Fruit fly (Drosophila melanogaster) whole organism, prepupa: ENCODE results near the gene meng.

Experiments used
- Blimp-1 ChIP-seq: fragments of 200-800 bp; sonication (Bioruptor generic); optimal IDR thresholded peaks from 3 replicates; lab custom pipeline; 2017; ENCODE audit warnings: missing biosample characterization, missing genetic modification characterization, mild to moderate bottlenecking, moderate library complexity, missing genetic modification reagents
- CG10631 ChIP-seq: fragments of 200-800 bp; sonication (Bioruptor generic); optimal IDR thresholded peaks from 2 replicates; lab custom pipeline; 2016; ENCODE audit warnings: missing biosample characterization, missing genetic modification characterization
- CG11294 ChIP-seq: fragments of 200-800 bp; sonication (Bioruptor generic); IDR thresholded peaks from 2 replicates; pipeline ENCODE4 v1.3.6; 2022; ENCODE audit warnings: missing biosample characterization, missing genetic modification characterization
- CG15336 ChIP-seq: fragments of 200-800 bp; sonication (Bioruptor generic); IDR thresholded peaks from 2 replicates; pipeline ENCODE4 v1.3.6; 2022; ENCODE audit warnings: missing biosample characterization, missing genetic modification characterization
- CG1621 ChIP-seq: fragments of 200-800 bp; sonication (Bioruptor generic); optimal IDR thresholded peaks from 3 replicates; lab custom pipeline; 2018; ENCODE audit warnings: missing biosample characterization, mild to moderate bottlenecking, missing genetic modification characterization
- CG3032 ChIP-seq: fragments of 200-800 bp; optimal IDR thresholded peaks from 2 replicates; lab custom pipeline; 2019; ENCODE audit warnings: missing biosample characterization, mild to moderate bottlenecking, missing genetic modification characterization, moderate library complexity
- CG32006 ChIP-seq: fragments of 200-800 bp; sonication (Bioruptor generic); optimal IDR thresholded peaks from 3 replicates; lab custom pipeline; 2017; ENCODE audit warnings: missing biosample characterization, mild to moderate bottlenecking, missing genetic modification characterization
- CG34406 ChIP-seq: fragments of 200-800 bp; sonication (Bioruptor generic); optimal IDR thresholded peaks from 3 replicates; lab custom pipeline; 2016; ENCODE audit warnings: missing biosample characterization, missing genetic modification characterization
- CG3919 ChIP-seq: fragments of 200-800 bp; sonication (Bioruptor generic); optimal IDR thresholded peaks from 3 replicates; lab custom pipeline; 2016; ENCODE audit warnings: missing biosample characterization, missing genetic modification characterization
- CG6276 ChIP-seq: fragments of 200-800 bp; sonication (Bioruptor generic); optimal IDR thresholded peaks from 2 replicates; lab custom pipeline; 2017; ENCODE audit warnings: missing biosample characterization, mild to moderate bottlenecking, missing genetic modification characterization
- CG6792 ChIP-seq: fragments of 200-800 bp; sonication (Bioruptor generic); optimal IDR thresholded peaks from 3 replicates; lab custom pipeline; 2016; ENCODE audit warnings: missing biosample characterization, missing genetic modification characterization
- CG6808 ChIP-seq: fragments of 200-800 bp; sonication (Bioruptor generic); optimal IDR thresholded peaks from 3 replicates; lab custom pipeline; 2017; ENCODE audit warnings: missing biosample characterization, missing genetic modification characterization, mild to moderate bottlenecking, moderate library complexity, missing genetic modification reagents
- CG6854 ChIP-seq: fragments of 200-800 bp; sonication (Bioruptor generic); optimal IDR thresholded peaks from 2 replicates; lab custom pipeline; 2017; ENCODE audit warnings: missing biosample characterization, mild to moderate bottlenecking, missing genetic modification characterization
- CG7368 ChIP-seq: fragments of 200-800 bp; sonication (Bioruptor generic); optimal IDR thresholded peaks from 3 replicates; lab custom pipeline; 2016; ENCODE audit warnings: missing biosample characterization, missing genetic modification characterization
- CG8119 ChIP-seq: fragments of 200-800 bp; sonication (Bioruptor generic); IDR thresholded peaks from 3 replicates; pipeline ENCODE4 v1.3.6; 2022; ENCODE audit warnings: missing biosample characterization, missing genetic modification characterization
- CG8319 ChIP-seq: fragments of 200-800 bp; sonication (Bioruptor generic); optimal IDR thresholded peaks from 3 replicates; lab custom pipeline; 2016; ENCODE audit warnings: missing biosample characterization, missing genetic modification characterization
- CG8632 ChIP-seq: fragments of 200-800 bp; sonication (Bioruptor generic); optimal IDR thresholded peaks from 3 replicates; lab custom pipeline; 2016; ENCODE audit warnings: missing biosample characterization, missing genetic modification characterization
- CG9139 ChIP-seq: fragments of 200-800 bp; sonication (Bioruptor generic); optimal IDR thresholded peaks from 3 replicates; lab custom pipeline; 2017; ENCODE audit warnings: missing biosample characterization, mild to moderate bottlenecking, missing genetic modification characterization
- Eip78C ChIP-seq: fragments of 200-800 bp; sonication (Bioruptor generic); peaks from one replicate; lab custom pipeline; 2016; ENCODE audit warnings: missing biosample characterization, missing genetic modification characterization
- Eip93F ChIP-seq: fragments of 200-800 bp; sonication (Bioruptor generic); optimal IDR thresholded peaks from 2 replicates; lab custom pipeline; 2016; ENCODE audit warnings: missing biosample characterization, mild to moderate bottlenecking, missing genetic modification characterization
- Ets21C ChIP-seq: fragments of 200-800 bp; sonication (Bioruptor generic); optimal IDR thresholded peaks from 3 replicates; lab custom pipeline; 2016; ENCODE audit warnings: missing biosample characterization, missing genetic modification characterization
- Ets96B ChIP-seq: fragments of 200-800 bp; optimal IDR thresholded peaks from 2 replicates; lab custom pipeline; 2019; ENCODE audit warnings: missing biosample characterization, mild to moderate bottlenecking, missing genetic modification characterization, moderate library complexity
- Hr39 ChIP-seq: fragments of 200-800 bp; sonication (Bioruptor generic); optimal IDR thresholded peaks from 2 replicates; lab custom pipeline; 2016; ENCODE audit warnings: missing biosample characterization, missing genetic modification characterization
- Lpt ChIP-seq: fragments of 200-800 bp; sonication (Bioruptor generic); optimal IDR thresholded peaks from 3 replicates; lab custom pipeline; 2016; ENCODE audit warnings: missing biosample characterization, missing genetic modification characterization
- OdsH ChIP-seq: fragments of 200-800 bp; sonication (Bioruptor generic); optimal IDR thresholded peaks from 3 replicates; lab custom pipeline; 2016; ENCODE audit warnings: missing biosample characterization, missing genetic modification characterization
- Smox ChIP-seq: fragments of 200-800 bp; sonication (Bioruptor generic); optimal IDR thresholded peaks from 3 replicates; lab custom pipeline; 2016; ENCODE audit warnings: missing biosample characterization, missing genetic modification characterization
- Sox102F ChIP-seq: fragments of 200-800 bp; sonication (Bioruptor generic); optimal IDR thresholded peaks from 2 replicates; lab custom pipeline; 2016; ENCODE audit warnings: missing biosample characterization, mild to moderate bottlenecking, missing genetic modification characterization
- dac ChIP-seq: fragments of 200-800 bp; sonication (Bioruptor generic); optimal IDR thresholded peaks from 2 replicates; lab custom pipeline; 2017; ENCODE audit warnings: missing biosample characterization, mild to moderate bottlenecking, missing genetic modification characterization
- dsx ChIP-seq: fragments of 200-800 bp; optimal IDR thresholded peaks from 3 replicates; lab custom pipeline; 2019; ENCODE audit warnings: missing biosample characterization, mild to moderate bottlenecking, missing genetic modification characterization, moderate library complexity; ENCODE audit not compliant: poor library complexity, severe bottlenecking
- eg ChIP-seq: fragments of 200-800 bp; sonication (Bioruptor generic); IDR thresholded peaks from 3 replicates; pipeline ENCODE4 v1.3.6; 2022; ENCODE audit warnings: missing biosample characterization, missing genetic modification characterization
- esn ChIP-seq: fragments of 200-800 bp; sonication (Bioruptor generic); optimal IDR thresholded peaks from 2 replicates; lab custom pipeline; 2016; ENCODE audit warnings: missing biosample characterization, mild to moderate bottlenecking, missing genetic modification characterization, moderate library complexity
- fkh ChIP-seq: fragments of 200-800 bp; sonication (Bioruptor generic); optimal IDR thresholded peaks from 3 replicates; lab custom pipeline; 2017; ENCODE audit warnings: missing biosample characterization, mild to moderate bottlenecking, missing genetic modification characterization, moderate library complexity
- lz ChIP-seq: fragments of 200-800 bp; sonication (Bioruptor generic); optimal IDR thresholded peaks from 3 replicates; lab custom pipeline; 2016; ENCODE audit warnings: missing biosample characterization, missing genetic modification characterization
- pdm3 ChIP-seq: fragments of 200-800 bp; sonication (Bioruptor generic); optimal IDR thresholded peaks from 3 replicates; lab custom pipeline; 2016; ENCODE audit warnings: missing biosample characterization, missing genetic modification characterization
- salr ChIP-seq, 2 experiments: fragments of 200-800 bp; sonication (Bioruptor generic); optimal IDR thresholded peaks; 3 replicates each; lab custom pipeline; 2016 to 2018; ENCODE audit warnings: missing biosample characterization in 2 of 2, missing genetic modification characterization in 2 of 2, mild to moderate bottlenecking in 1 of 2
- spab ChIP-seq: fragments of 200-800 bp; sonication (Bioruptor generic); optimal IDR thresholded peaks from 2 replicates; lab custom pipeline; 2017; ENCODE audit warnings: missing biosample characterization, mild to moderate bottlenecking, missing genetic modification characterization, missing genetic modification reagents
- ss ChIP-seq, 2 experiments: fragments of 200-800 bp; sonication (Bioruptor generic); optimal IDR thresholded peaks; 2 replicates in 1 of 2; 3 replicates in 1 of 2; lab custom pipeline; 2017 to 2018; ENCODE audit warnings: mild to moderate bottlenecking in 2 of 2, missing biosample characterization in 2 of 2, missing genetic modification characterization in 2 of 2, moderate library complexity in 1 of 2
- svp ChIP-seq: fragments of 200-800 bp; sonication (Bioruptor generic); peaks from one replicate; lab custom pipeline; 2016; ENCODE audit warnings: missing biosample characterization, missing genetic modification characterization
- vri ChIP-seq: fragments of 200-800 bp; sonication (Bioruptor generic); optimal IDR thresholded peaks from 3 replicates; lab custom pipeline; 2016; ENCODE audit warnings: missing biosample characterization, mild to moderate bottlenecking, missing genetic modification characterization

Gene meng

dm6 chr2L:6716182-6716770 lies 26.0 kb upstream of the meng start, which contains the start of gene AkhR:
TSS of gene AkhR (minus strand) at chr2L:6716186.
- TF ChIP-seq esn (GFP tag; lab: Kevin White, UChicago), result no peak
- TF ChIP-seq svp (GFP tag; lab: Kevin White, UChicago), result peak; percentile 96
- TF ChIP-seq, all 60 proteins: peak for 1

dm6 chr2L:6716921-6717320 lies 25.4 kb upstream of the meng start:
- TF ChIP-seq Smox (GFP tag; lab: Kevin White, UChicago) (no peak), CG3032 (no peak), Blimp-1 (GFP tag; lab: Kevin White, UChicago) (no peak)
- TF ChIP-seq, all 60 proteins: peak for 0

DNA sequence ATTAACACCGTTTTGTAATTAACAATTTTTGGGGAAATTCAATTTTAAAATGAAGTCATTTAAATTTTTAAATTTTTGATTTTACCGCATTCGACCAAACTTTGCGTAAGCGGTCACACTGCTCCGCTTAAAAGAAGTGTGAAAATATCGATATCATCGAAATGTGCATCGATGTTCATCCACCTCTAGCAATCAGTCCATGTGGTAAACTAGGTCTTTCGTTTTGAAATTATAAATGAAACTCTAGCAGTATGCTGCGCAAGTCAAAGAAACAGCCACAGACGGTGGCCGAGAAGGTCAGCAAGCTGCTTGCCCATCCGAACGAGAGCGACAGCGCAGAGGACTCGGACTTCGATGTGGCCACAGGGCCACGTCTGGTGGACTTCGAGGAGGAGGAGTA lies 24.8 kb upstream of the meng start, which contains the start of gene Aatf:
Gene Aatf, plus strand, starts transcription at position 166 of the 400 bp plus-strand sequence.
- TF ChIP-seq Eip78C (GFP tag; lab: Kevin White, UChicago), result peak; percentile 45
- TF ChIP-seq CG9139 (GFP tag; lab: Kevin White, UChicago), result no peak

DNA sequence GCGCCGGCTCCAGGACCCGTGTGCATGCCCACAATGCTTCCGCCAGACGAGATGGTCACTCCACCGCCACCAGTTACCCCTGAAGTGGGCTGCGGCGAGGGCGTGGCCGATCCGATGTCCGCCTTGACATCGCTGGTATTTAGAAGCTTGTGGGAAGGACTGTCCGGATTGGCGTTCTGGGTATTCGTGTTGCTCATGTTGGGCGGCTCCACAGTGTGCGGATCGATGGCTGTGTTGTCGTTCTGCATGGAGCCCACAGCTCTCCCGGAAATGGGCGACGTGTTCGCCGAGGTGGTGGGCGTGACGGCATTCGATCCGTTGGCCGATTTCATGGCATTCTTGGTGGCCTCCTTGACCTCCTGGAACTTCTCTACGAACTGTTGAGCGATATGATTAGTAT lies 20.6 kb upstream of the meng start:
- TF ChIP-seq lz (GFP tag; lab: Kevin White, UChicago), result no peak
- TF ChIP-seq Sox102F (GFP tag; lab: Kevin White, UChicago), result no peak
- no peak for TF ChIP-seq CG3919 (GFP tag; lab: Kevin White, UChicago)
- no peak for TF ChIP-seq OdsH
- no peak for TF ChIP-seq CG6792
- no peak for TF ChIP-seq CG10631 (GFP tag; lab: Kevin White, UChicago)
- TF ChIP-seq Lpt (GFP tag; lab: Kevin White, UChicago), result no peak
- TF ChIP-seq pdm3 (GFP tag; lab: Kevin White, UChicago), result no peak
- no peak for TF ChIP-seq dac (GFP tag; lab: Kevin White, UChicago)
- TF ChIP-seq CG34406 (GFP tag; lab: Kevin White, UChicago), result no peak
- TF ChIP-seq CG8319 (GFP tag; lab: Kevin White, UChicago), result no peak
- TF ChIP-seq CG11294 (GFP tag; lab: Robert Waterston, UW), result no peak
- TF ChIP-seq Eip93F (GFP tag; lab: Kevin White, UChicago), result no peak
- no peak for TF ChIP-seq CG15336 (GFP tag; lab: Robert Waterston, UW)
- TF ChIP-seq Hr39 (GFP tag; lab: Kevin White, UChicago), result no peak
- no peak for TF ChIP-seq CG7368 (GFP tag; lab: Kevin White, UChicago)
- TF ChIP-seq ss (GFP tag; optimal IDR thresholded peaks at IDR 0.05; lab: Kevin White, UChicago), result no peak
- no peak for TF ChIP-seq spab (GFP tag; lab: Kevin White, UChicago)
- TF ChIP-seq CG32006 (GFP tag; lab: Kevin White, UChicago), result no peak
- TF ChIP-seq CG1621 (tag; lab: Kevin White, UChicago), result no peak

DNA sequence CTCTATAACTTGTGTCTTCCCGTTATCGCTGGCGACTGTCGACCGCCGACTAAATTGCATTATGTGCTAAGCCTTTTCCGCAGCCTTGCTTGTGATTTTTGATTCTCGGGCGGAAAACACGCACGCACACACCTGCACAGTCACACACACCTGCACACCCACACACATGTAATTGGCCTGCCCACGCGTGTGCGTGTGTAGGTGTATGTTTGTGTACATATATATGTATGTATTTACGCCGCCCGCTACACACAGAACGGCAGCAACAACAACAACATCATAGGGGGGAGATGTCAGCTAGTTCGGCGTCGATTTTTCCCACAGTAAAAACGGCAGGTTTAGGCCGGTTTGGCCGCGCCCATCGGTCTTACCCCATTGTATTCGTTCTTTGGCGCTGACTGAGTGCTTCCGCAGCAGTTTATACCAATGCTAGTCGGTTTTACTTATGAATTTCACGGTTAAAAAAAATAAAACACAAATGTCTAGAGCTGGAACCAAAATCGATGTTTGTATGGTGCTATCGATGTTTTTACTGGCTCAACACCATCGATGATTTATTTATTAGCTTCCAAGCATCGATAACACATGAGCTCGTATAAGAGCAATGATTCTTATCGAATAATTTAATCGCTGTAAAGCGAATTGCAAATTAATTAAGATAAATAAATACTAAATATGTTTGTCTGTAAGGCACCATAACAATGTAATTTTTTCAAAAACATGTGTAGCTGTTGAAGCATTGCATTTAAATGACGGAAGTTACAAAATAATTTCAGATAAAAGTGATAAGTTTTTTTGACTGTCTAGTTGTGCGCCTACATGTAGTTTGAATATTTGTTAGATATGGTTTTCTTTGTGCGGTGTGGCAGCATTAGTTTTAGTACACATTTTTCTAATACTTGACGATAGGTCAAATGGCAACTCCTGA lies 19.2 kb upstream of the meng start, which contains the start of gene homer:
Gene homer, minus strand, starts transcription at position 538 of the 928 bp plus-strand sequence.
- TF ChIP-seq CG8119 (no peak; the same call in 2 of the 3 replicates), dsx (GFP tag; lab: Kevin White, UChicago) (no peak), CG6854 (peak; percentile 35), CG8632 (GFP tag; lab: Kevin White, UChicago) (no peak), CG3032 (no peak), salr (GFP tag; optimal IDR thresholded peaks at IDR 0.05; lab: Kevin White, UChicago) (no peak), Ets21C (GFP tag; lab: Kevin White, UChicago) (no peak), CG6792 (no peak), Hr39 (GFP tag; lab: Kevin White, UChicago) (no peak), CG1621 (tag; lab: Kevin White, UChicago) (peak; percentile 71), esn (GFP tag; lab: Kevin White, UChicago) (no peak), Ets96B (tag; lab: Kevin White, UChicago) (no peak), CG8319 (GFP tag; lab: Kevin White, UChicago) (no peak), CG6808 (peak; percentile 4), vri (GFP tag; lab: Kevin White, UChicago) (no peak), fkh (peak; percentile 91), ss (GFP tag; optimal IDR thresholded peaks at IDR 0.05; lab: Kevin White, UChicago) (no peak), eg (0 out of 3 replicates have a peak, but pooled peaks have one; percentile 11), CG6276 (GFP tag; lab: Kevin White, UChicago) (no peak), CG32006 (GFP tag; lab: Kevin White, UChicago) (no peak), CG10631 (GFP tag; lab: Kevin White, UChicago) (no peak), CG3919 (GFP tag; lab: Kevin White, UChicago) (no peak), CG34406 (GFP tag; lab: Kevin White, UChicago) (no peak), lz (GFP tag; lab: Kevin White, UChicago) (no peak)
